Worm (Caenorhabditis elegans): Measurements from ENCODE around the gene atf-7.
A peak's percentile ranks its signal among the peaks of the same experiment; 100 is the strongest.

atf-7 gene

ce11 chrIII:4456579-4456978 is 42.3 kb downstream of the atf-7 start:
- TF ChIP-seq efl-1 (optimal IDR thresholded peaks at IDR 0.05) (peak; percentile 24 to 41), efl-1 (GFP tag; optimal IDR thresholded peaks at IDR 0.05 in 1 of 2) (no peak), ztf-11 (tag; optimal IDR thresholded peaks at IDR 0.05) (no peak), pag-3 (tag; optimal IDR thresholded peaks at IDR 0.05; ENCODE audit: borderline replicate concordance, insufficient read depth) (no peak), fkh-8 (tag; optimal IDR thresholded peaks at IDR 0.05) (peak; percentile 44), unc-98 (GFP tag; IDR thresholded peaks at IDR 0.05) (no peak), blmp-1 (tag; optimal IDR thresholded peaks at IDR 0.05) (peak; percentile 2), lsy-2 (tag; optimal IDR thresholded peaks at IDR 0.05) (peak; percentile 63 to 85), fkh-10 (GFP tag; optimal IDR thresholded peaks at IDR 0.05) (no peak), mef-2 (tag; optimal IDR thresholded peaks at IDR 0.05) (no peak), grh-1 (GFP tag; IDR thresholded peaks at IDR 0.05) (peak; percentile 81), nhr-237 (tag; optimal IDR thresholded peaks at IDR 0.05) (no peak), ceh-63 (GFP tag; optimal IDR thresholded peaks at IDR 0.05) (no peak), nhr-85 (tag) (peak; percentile 96), hlh-4 (tag; optimal IDR thresholded peaks at IDR 0.05) (no peak), nhr-47 (tag; optimal IDR thresholded peaks at IDR 0.05) (peak; percentile 36), pax-3 (tag; optimal IDR thresholded peaks at IDR 0.05) (peak; percentile 2), xbp-1 (tag; optimal IDR thresholded peaks at IDR 0.05) (peak; percentile 40), unc-86 (tag; optimal IDR thresholded peaks at IDR 0.05) (peak; percentile 23), tbx-2 (tag; optimal IDR thresholded peaks at IDR 0.05) (peak; percentile 1), vab-15 (tag; optimal IDR thresholded peaks at IDR 0.05) (no peak), nhr-19 (GFP tag; conservative IDR thresholded peaks at IDR 0.05) (peak; percentile 23; the same call in 1 of the 2 replicates), skn-1 (tag; optimal IDR thresholded peaks at IDR 0.05) (no peak), nhr-90 (tag; optimal IDR thresholded peaks at IDR 0.05; ENCODE audit: poor library complexity) (no peak), swsn-7 (tag; optimal IDR thresholded peaks at IDR 0.05) (peak; percentile 57), lin-13 (GFP tag; optimal IDR thresholded peaks at IDR 0.05) (no peak), nhr-20 (tag; optimal IDR thresholded peaks at IDR 0.05) (peak; percentile 6), unc-130 (tag; optimal IDR thresholded peaks at IDR 0.05) (no peak), nhr-71 (tag; optimal IDR thresholded peaks at IDR 0.05) (peak; percentile 64), snu-23 (GFP tag; optimal IDR thresholded peaks at IDR 0.05) (peak; percentile 28), lin-14 (GFP tag; optimal IDR thresholded peaks at IDR 0.05) (peak; percentile 72), mep-1 (tag; optimal IDR thresholded peaks at IDR 0.05) (peak; percentile 53), egl-13 (tag; optimal IDR thresholded peaks at IDR 0.05) (no peak)

ce11 chrIII:4454919-4455318 is 43.9 kb downstream of the atf-7 start:
- no peak for TF ChIP-seq elt-2 (tag; optimal IDR thresholded peaks at IDR 0.05)
- TF ChIP-seq Y116A8C.19 (tag; optimal IDR thresholded peaks at IDR 0.05; ENCODE audit: borderline replicate concordance): no peak
- no peak for TF ChIP-seq fkh-10 (GFP tag; optimal IDR thresholded peaks at IDR 0.05)
- TF ChIP-seq F16B12.6 (tag; optimal IDR thresholded peaks at IDR 0.05): no peak
- TF ChIP-seq fos-1 (tag; optimal IDR thresholded peaks at IDR 0.05): no peak
- TF ChIP-seq egl-13 (tag; optimal IDR thresholded peaks at IDR 0.05): no peak
- TF ChIP-seq blmp-1 (tag; optimal IDR thresholded peaks at IDR 0.05): no peak
- TF ChIP-seq isw-1 (GFP tag; IDR thresholded peaks at IDR 0.05): no peak
- TF ChIP-seq irx-1 (tag; optimal IDR thresholded peaks at IDR 0.05): no peak
- TF ChIP-seq sptf-1 (tag; optimal IDR thresholded peaks at IDR 0.05): no peak
- no peak for TF ChIP-seq tlp-1 (tag; optimal IDR thresholded peaks at IDR 0.05)
- TF ChIP-seq snpc-4 (tag; optimal IDR thresholded peaks at IDR 0.05): no peak
- TF ChIP-seq C34B4.2 (tag; optimal IDR thresholded peaks at IDR 0.05): no peak
- TF ChIP-seq efl-3 (GFP tag; optimal IDR thresholded peaks at IDR 0.05): no peak
- no peak for TF ChIP-seq sup-37 (GFP tag; optimal IDR thresholded peaks at IDR 0.05)
- TF ChIP-seq nhr-19 (GFP tag; conservative IDR thresholded peaks at IDR 0.05): no peak
- TF ChIP-seq ets-5 (GFP tag; IDR thresholded peaks at IDR 0.05): no peak
- no peak for TF ChIP-seq fkh-4 (tag; optimal IDR thresholded peaks at IDR 0.05; ENCODE audit: borderline replicate concordance)
- TF ChIP-seq zag-1 (tag; optimal IDR thresholded peaks at IDR 0.05): no peak

Measured in whole organism, L1 larva.